Worm (Caenorhabditis elegans): Measurements from ENCODE around the gene C08B6.3.

DNA sequence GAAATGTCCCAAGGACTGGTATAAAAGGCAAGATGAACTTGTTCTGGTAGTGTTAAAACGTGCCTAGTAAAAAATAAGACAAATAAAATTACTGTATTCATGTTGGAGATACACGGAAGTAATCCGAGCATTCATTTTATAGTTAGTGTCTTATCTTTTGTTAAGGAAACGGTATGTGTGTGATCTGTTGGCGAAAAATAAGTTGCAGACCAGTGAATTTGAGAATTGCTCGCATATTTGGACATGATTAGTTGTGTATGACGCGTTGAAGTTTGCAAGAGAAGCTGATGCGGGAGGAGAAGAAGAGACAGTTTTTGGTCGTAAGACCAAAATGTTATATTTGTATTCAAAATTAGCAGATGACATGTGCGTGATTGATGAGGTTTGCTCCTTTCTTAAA lies 10.2 kb downstream of the C08B6.3 start, which contains the start of gene C08B6.14:
- TF ChIP-seq W03F9.2 (tag; optimal IDR thresholded peaks at IDR 0.05) (no peak), dao-5 (tag; optimal IDR thresholded peaks at IDR 0.05) (no peak), him-1 (tag; optimal IDR thresholded peaks at IDR 0.05) (no peak)

All from whole organism, L4/young adult.